Worm (Caenorhabditis elegans) whole organism, early embryonic: ENCODE measurements around the gene byn-1.

ENCODE experiments used
- F13C5.2 ChIP-seq: sonication (generic microtip); optimal IDR thresholded peaks from 2 replicates; lab custom pipeline; 2017; ENCODE audit warnings: mild to moderate bottlenecking, missing genetic modification characterization, inconsistent platforms, missing compliant biosample characterization
- ama-1 ChIP-seq: fragments of 150-350 bp; optimal IDR thresholded peaks from 2 replicates; lab custom pipeline; 2014
- flt-1 ChIP-seq: fragments of 200-800 bp; sonication (Bioruptor generic); IDR thresholded peaks from 2 replicates; pipeline ENCODE4 v1.3.6; 2022; ENCODE audit warnings: missing genetic modification characterization, missing compliant biosample characterization
- scrt-1 ChIP-seq: fragments of 200-800 bp; sonication (Bioruptor generic); IDR thresholded peaks from 2 replicates; pipeline ENCODE4 v1.3.6; 2022; ENCODE audit warnings: missing genetic modification characterization, missing compliant biosample characterization
- tbx-37 ChIP-seq: fragments of 200-800 bp; sonication (Bioruptor generic); conservative IDR thresholded peaks from 2 replicates; pipeline ENCODE4 v1.3.6; 2022; ENCODE audit warnings: missing genetic modification reagents, missing genetic modification characterization, missing compliant biosample characterization
- tra-4 ChIP-seq: sonication (generic microtip); optimal IDR thresholded peaks from 2 replicates; lab custom pipeline; 2017; ENCODE audit warnings: missing genetic modification characterization, missing compliant biosample characterization

ce11 chrIII:6973682-6974081 is 41.9 kb downstream of the byn-1 start, which contains the start of gene F31E3.2:
- TF ChIP-seq tbx-37 (GFP tag; lab: Robert Waterston, UW) (no peak), scrt-1 (GFP tag; lab: Robert Waterston, UW) (no peak), flt-1 (GFP tag; lab: Robert Waterston, UW) (no peak), tra-4 (tag; lab: Kevin White, UChicago) (no peak), ama-1 (lab: Kevin White, UChicago) (no peak), F13C5.2 (tag; lab: Kevin White, UChicago) (no peak)
